Worm (Caenorhabditis elegans): ENCODE data around the gene F23F12.13.

F23F12.13 gene

DNA sequence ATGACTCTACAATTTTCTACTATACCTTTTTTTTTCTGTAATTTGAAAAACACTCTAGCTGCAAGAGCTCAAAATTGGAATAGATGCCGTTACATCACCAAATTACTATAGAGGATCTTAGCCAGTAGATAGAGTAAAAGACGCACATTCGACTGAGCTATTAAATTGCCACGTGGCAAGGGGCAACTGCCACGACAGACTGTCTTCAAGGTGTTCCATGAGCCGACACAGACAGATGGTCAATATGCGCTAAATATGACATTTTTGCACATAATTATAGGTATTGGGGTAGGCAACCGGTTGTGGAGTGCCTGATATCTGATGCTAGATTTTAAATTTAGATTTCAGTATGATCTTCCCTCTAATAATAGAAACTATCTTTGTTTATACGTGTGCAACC is 16.0 kb upstream of the F23F12.13 start:
- TF ChIP-seq lin-15B (tag; optimal IDR thresholded peaks at IDR 0.05) = no peak
- no peak for TF ChIP-seq lin-39 (tag; optimal IDR thresholded peaks at IDR 0.05)
- no peak for TF ChIP-seq nhr-23 (tag; optimal IDR thresholded peaks at IDR 0.05)
- no peak for TF ChIP-seq eor-1 (tag; optimal IDR thresholded peaks at IDR 0.05)
- TF ChIP-seq ztf-11 (tag; optimal IDR thresholded peaks at IDR 0.05) = no peak
- TF ChIP-seq ceh-28 (tag; optimal IDR thresholded peaks at IDR 0.05) = no peak
- no peak for TF ChIP-seq mml-1 (tag; optimal IDR thresholded peaks at IDR 0.05)
- TF ChIP-seq ceh-9 (tag; optimal IDR thresholded peaks at IDR 0.05) = no peak
- TF ChIP-seq unc-62 (GFP tag; optimal IDR thresholded peaks at IDR 0.05) = no peak
- no peak for TF ChIP-seq ceh-16 (tag; optimal IDR thresholded peaks at IDR 0.05)
- no peak for TF ChIP-seq sea-2 (GFP tag; optimal IDR thresholded peaks at IDR 0.05)
- no peak for TF ChIP-seq nhr-12 (tag; optimal IDR thresholded peaks at IDR 0.05)
- no peak for TF ChIP-seq nhr-76 (tag; optimal IDR thresholded peaks at IDR 0.05)
- no peak for TF ChIP-seq elt-1 (tag; optimal IDR thresholded peaks at IDR 0.05)
- no peak for TF ChIP-seq hmg-11 (tag; optimal IDR thresholded peaks at IDR 0.05)
- no peak for TF ChIP-seq elt-3 (tag; optimal IDR thresholded peaks at IDR 0.05)

DNA sequence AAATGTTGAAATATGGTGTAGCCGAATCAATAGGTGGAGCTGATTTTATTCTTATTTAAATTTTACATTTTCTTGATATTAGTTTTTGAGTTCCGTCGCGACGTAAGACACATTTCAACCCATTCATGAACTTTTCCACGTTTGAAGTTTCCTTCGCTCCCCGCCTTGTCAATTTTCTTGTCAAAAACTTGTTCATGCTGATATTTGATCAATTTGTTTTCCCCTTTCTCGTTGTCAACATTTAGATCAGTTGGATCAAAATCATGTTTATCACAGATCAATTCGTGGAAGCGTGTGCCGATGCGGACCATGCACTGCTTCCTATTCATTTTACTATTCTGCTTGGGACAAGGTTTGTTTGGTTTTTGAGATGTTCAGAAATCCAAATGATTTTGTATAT is 12.6 kb upstream of the F23F12.13 start, which contains the start of gene chtb-2:
TSS of gene chtb-2 (plus strand) at position 301 of the 400 bp plus-strand sequence.
- TF ChIP-seq ceh-16 (tag; optimal IDR thresholded peaks at IDR 0.05) = no peak
- no peak for TF ChIP-seq eor-1 (tag; optimal IDR thresholded peaks at IDR 0.05)
- TF ChIP-seq nhr-12 (tag; optimal IDR thresholded peaks at IDR 0.05) = no peak
- no peak for TF ChIP-seq egl-27 (tag; optimal IDR thresholded peaks at IDR 0.05)
- no peak for TF ChIP-seq lin-15B (tag; optimal IDR thresholded peaks at IDR 0.05)
- no peak for TF ChIP-seq nhr-237 (tag; optimal IDR thresholded peaks at IDR 0.05)
- TF ChIP-seq skn-1 (tag; optimal IDR thresholded peaks at IDR 0.05) = no peak
- no peak for TF ChIP-seq pqm-1 (tag; optimal IDR thresholded peaks at IDR 0.05)
- no peak for TF ChIP-seq mdl-1 (tag; optimal IDR thresholded peaks at IDR 0.05)
- no peak for TF ChIP-seq nhr-43 (tag; optimal IDR thresholded peaks at IDR 0.05; ENCODE audit: poor library complexity, severe bottlenecking)
- no peak for TF ChIP-seq snpc-4 (tag; optimal IDR thresholded peaks at IDR 0.05)

DNA sequence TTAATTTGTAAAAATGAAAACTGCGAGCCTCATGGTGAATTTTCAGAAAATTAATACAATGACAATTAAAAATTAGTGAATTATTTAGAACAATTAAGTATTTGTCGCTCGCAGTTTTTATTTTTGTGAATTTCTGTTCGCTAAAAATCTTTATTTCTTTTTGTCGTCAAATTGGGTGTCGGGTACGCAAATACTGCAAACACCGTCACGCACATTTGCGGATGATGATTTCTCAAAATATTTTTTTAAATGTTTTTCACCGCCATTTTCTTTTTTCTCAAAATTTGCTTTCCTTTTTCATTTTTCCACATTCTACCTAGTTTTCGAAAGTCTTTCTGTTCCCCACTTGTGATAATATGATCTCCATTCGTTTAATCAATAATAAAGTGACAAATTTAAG is 6.6 kb upstream of the F23F12.13 start:
- TF ChIP-seq ama-1 (optimal IDR thresholded peaks at IDR 0.05) (no peak), lin-39 (tag; optimal IDR thresholded peaks at IDR 0.05) (no peak), hmg-11 (tag; optimal IDR thresholded peaks at IDR 0.05) (no peak), nhr-25 (tag; optimal IDR thresholded peaks at IDR 0.05) (no peak), skn-1 (tag; optimal IDR thresholded peaks at IDR 0.05) (peak; percentile 98), nhr-237 (tag; optimal IDR thresholded peaks at IDR 0.05) (no peak), tbx-2 (tag; optimal IDR thresholded peaks at IDR 0.05) (no peak), pqm-1 (tag; optimal IDR thresholded peaks at IDR 0.05) (no peak), ceh-82 (tag; optimal IDR thresholded peaks at IDR 0.05) (no peak), unc-62 (GFP tag; optimal IDR thresholded peaks at IDR 0.05) (no peak), mdl-1 (tag; optimal IDR thresholded peaks at IDR 0.05) (no peak), elt-2 (tag; optimal IDR thresholded peaks at IDR 0.05) (peak; percentile 13), nfya-1 (tag; optimal IDR thresholded peaks at IDR 0.05; ENCODE audit: insufficient read depth) (peak; percentile 62), ceh-28 (tag; optimal IDR thresholded peaks at IDR 0.05) (no peak), nhr-67 (tag; optimal IDR thresholded peaks at IDR 0.05) (no peak), fkh-2 (tag; optimal IDR thresholded peaks at IDR 0.05) (no peak), eor-1 (tag; optimal IDR thresholded peaks at IDR 0.05) (no peak), aly-2 (tag; optimal IDR thresholded peaks at IDR 0.05) (no peak), unc-39 (tag; optimal IDR thresholded peaks at IDR 0.05) (no peak), ceh-16 (tag; optimal IDR thresholded peaks at IDR 0.05) (no peak), daf-12 (tag; optimal IDR thresholded peaks at IDR 0.05) (no peak), egl-27 (tag; optimal IDR thresholded peaks at IDR 0.05) (no peak), fkh-10 (GFP tag; optimal IDR thresholded peaks at IDR 0.05) (no peak), mml-1 (tag; optimal IDR thresholded peaks at IDR 0.05) (no peak), pha-4 (tag; optimal IDR thresholded peaks at IDR 0.05) (peak; percentile 58), sea-2 (GFP tag; optimal IDR thresholded peaks at IDR 0.05) (no peak), snpc-4 (tag; optimal IDR thresholded peaks at IDR 0.05) (peak; percentile 7), lin-15B (tag; optimal IDR thresholded peaks at IDR 0.05) (peak; percentile 39), egl-5 (tag; optimal IDR thresholded peaks at IDR 0.05) (no peak), jun-1 (tag; optimal IDR thresholded peaks at IDR 0.05) (no peak), nhr-12 (tag; optimal IDR thresholded peaks at IDR 0.05) (no peak), nhr-23 (tag; optimal IDR thresholded peaks at IDR 0.05) (peak; percentile 41), fos-1 (tag; optimal IDR thresholded peaks at IDR 0.05) (no peak), ceh-9 (tag; optimal IDR thresholded peaks at IDR 0.05) (no peak), ztf-4 (tag; optimal IDR thresholded peaks at IDR 0.05) (no peak), R02D3.7 (tag; optimal IDR thresholded peaks at IDR 0.05) (peak; percentile 10), ZK546.5 (tag; optimal IDR thresholded peaks at IDR 0.05) (no peak), nhr-11 (tag; optimal IDR thresholded peaks at IDR 0.05) (no peak), lsy-12 (tag; optimal IDR thresholded peaks at IDR 0.05) (no peak), ztf-11 (tag; optimal IDR thresholded peaks at IDR 0.05) (no peak), elt-3 (tag; optimal IDR thresholded peaks at IDR 0.05) (no peak), nhr-28 (tag; optimal IDR thresholded peaks at IDR 0.05) (no peak), nhr-43 (tag; optimal IDR thresholded peaks at IDR 0.05; ENCODE audit: poor library complexity, severe bottlenecking) (peak; percentile 24), elt-1 (tag; optimal IDR thresholded peaks at IDR 0.05) (no peak), nhr-76 (tag; optimal IDR thresholded peaks at IDR 0.05) (no peak), zag-1 (tag; optimal IDR thresholded peaks at IDR 0.05) (no peak), nhr-77 (tag; optimal IDR thresholded peaks at IDR 0.05) (no peak)

All from whole organism, L3 larva.